Fruit fly (Drosophila melanogaster) whole organism, embryonic: ENCODE measurements around the gene zye.

Experiments used
- Abd-B ChIP-seq: fragments of 200-800 bp; sonication (Bioruptor generic); optimal IDR thresholded peaks from 2 replicates; lab custom pipeline; 2018; ENCODE audit warnings: missing biosample characterization, mild to moderate bottlenecking, missing genetic modification characterization, moderate library complexity
- Atf-2 ChIP-seq: fragments of 200-800 bp; sonication (Bioruptor generic); optimal IDR thresholded peaks from 2 replicates; lab custom pipeline; 2016; ENCODE audit warnings: missing biosample characterization, missing genetic modification characterization
- Atf3 ChIP-seq: fragments of 200-800 bp; sonication (Bioruptor generic); optimal IDR thresholded peaks from 3 replicates; lab custom pipeline; 2016; ENCODE audit warnings: missing biosample characterization, missing genetic modification characterization
- Bgb ChIP-seq: fragments of 200-800 bp; sonication (Bioruptor generic); IDR thresholded peaks from 2 replicates; pipeline ENCODE4 v1.3.6; 2022; ENCODE audit warnings: missing biosample characterization, missing genetic modification characterization; ENCODE audit not compliant: partially characterized antibody
- CG11696 ChIP-seq: fragments of 200-800 bp; sonication (Bioruptor generic); IDR thresholded peaks from 2 replicates; pipeline ENCODE4 v1.3.6; 2022; ENCODE audit warnings: missing biosample characterization, missing genetic modification characterization
- CG17385 ChIP-seq: fragments of 200-800 bp; sonication (Bioruptor generic); optimal IDR thresholded peaks from 3 replicates; lab custom pipeline; 2018; ENCODE audit warnings: missing biosample characterization, mild to moderate bottlenecking, missing genetic modification characterization
- CG18599 ChIP-seq: fragments of 200-800 bp; sonication (Bioruptor generic); optimal IDR thresholded peaks from 3 replicates; lab custom pipeline; 2017; ENCODE audit warnings: missing biosample characterization, missing genetic modification characterization, mild to moderate bottlenecking, moderate library complexity, missing genetic modification reagents
- CG2116 ChIP-seq: fragments of 200-800 bp; sonication (Bioruptor generic); optimal IDR thresholded peaks from 3 replicates; lab custom pipeline; 2018; ENCODE audit warnings: missing biosample characterization, mild to moderate bottlenecking, missing genetic modification characterization
- CG3995 ChIP-seq: fragments of 200-800 bp; sonication (Bioruptor generic); optimal IDR thresholded peaks from 3 replicates; lab custom pipeline; 2016; ENCODE audit warnings: missing biosample characterization, missing genetic modification characterization
- CG7372 ChIP-seq: fragments of 200-800 bp; sonication (Bioruptor generic); IDR thresholded peaks from 2 replicates; pipeline ENCODE4 v1.3.6; 2022; ENCODE audit warnings: missing biosample characterization, missing genetic modification characterization
- CG7839 ChIP-seq: fragments of 200-800 bp; sonication (Bioruptor generic); optimal IDR thresholded peaks from 3 replicates; lab custom pipeline; 2018; ENCODE audit warnings: missing biosample characterization, mild to moderate bottlenecking, missing genetic modification characterization, moderate library complexity
- CG8388 ChIP-seq: fragments of 200-800 bp; sonication (Bioruptor generic); optimal IDR thresholded peaks from 2 replicates; lab custom pipeline; 2019; ENCODE audit warnings: missing biosample characterization, mild to moderate bottlenecking, missing genetic modification characterization, moderate library complexity
- CG9727 ChIP-seq: fragments of 200-800 bp; sonication (Bioruptor generic); optimal IDR thresholded peaks from 3 replicates; lab custom pipeline; 2017; ENCODE audit warnings: missing biosample characterization, mild to moderate bottlenecking, missing genetic modification characterization
- CG9797 ChIP-seq: fragments of 200-800 bp; sonication (Bioruptor generic); optimal IDR thresholded peaks from 3 replicates; lab custom pipeline; 2018; ENCODE audit warnings: missing biosample characterization, mild to moderate bottlenecking, missing genetic modification characterization
- CG9876 ChIP-seq: fragments of 200-800 bp; sonication (Bioruptor generic); optimal IDR thresholded peaks from 2 replicates; lab custom pipeline; 2016; ENCODE audit warnings: missing biosample characterization, missing genetic modification characterization
- Dip2 ChIP-seq: fragments of 200-800 bp; sonication (Bioruptor generic); IDR thresholded peaks from 2 replicates; pipeline ENCODE4 v1.3.6; 2022; ENCODE audit warnings: missing biosample characterization, missing genetic modification characterization
- Dp ChIP-seq: fragments of 200-800 bp; sonication (Bioruptor generic); optimal IDR thresholded peaks from 2 replicates; lab custom pipeline; 2018; ENCODE audit warnings: missing biosample characterization, mild to moderate bottlenecking, missing genetic modification characterization, moderate library complexity
- H15 ChIP-seq: fragments of 200-800 bp; sonication (Bioruptor generic); IDR thresholded peaks from 3 replicates; pipeline ENCODE4 v1.3.6; 2022; ENCODE audit warnings: missing biosample characterization, missing genetic modification characterization
- Lhr ChIP-seq: fragments of 200-800 bp; sonication (Bioruptor generic); optimal IDR thresholded peaks from 3 replicates; lab custom pipeline; 2017; ENCODE audit warnings: mild to moderate bottlenecking, missing biosample characterization, missing genetic modification reagents, missing genetic modification characterization
- MTF-1 ChIP-seq: fragments of 200-800 bp; sonication (Bioruptor generic); optimal IDR thresholded peaks from 2 replicates; lab custom pipeline; 2018; ENCODE audit warnings: missing biosample characterization, mild to moderate bottlenecking, missing genetic modification characterization, borderline replicate concordance
- Oli ChIP-seq: fragments of 200-800 bp; sonication (Bioruptor generic); optimal IDR thresholded peaks from 2 replicates; lab custom pipeline; 2018; ENCODE audit warnings: missing biosample characterization, mild to moderate bottlenecking, missing genetic modification characterization, moderate library complexity
- Scr ChIP-seq: fragments of 200-800 bp; sonication (Bioruptor generic); IDR thresholded peaks from 2 replicates; pipeline ENCODE4 v1.3.6; 2022; ENCODE audit warnings: missing biosample characterization, missing genetic modification characterization; ENCODE audit not compliant: partially characterized antibody
- Spps ChIP-seq: fragments of 200-800 bp; sonication (Bioruptor generic); optimal IDR thresholded peaks from 2 replicates; lab custom pipeline; 2018; ENCODE audit warnings: missing biosample characterization, mild to moderate bottlenecking, missing genetic modification characterization
- Sry-β ChIP-seq: fragments of 200-800 bp; sonication (Bioruptor generic); optimal IDR thresholded peaks from 2 replicates; lab custom pipeline; 2018; ENCODE audit warnings: missing biosample characterization, mild to moderate bottlenecking, missing genetic modification characterization, moderate library complexity
- Sry-δ ChIP-seq: fragments of 200-800 bp; sonication (Bioruptor generic); optimal IDR thresholded peaks from 2 replicates; lab custom pipeline; 2016; ENCODE audit warnings: missing biosample characterization, missing genetic modification characterization
- Trl ChIP-seq, 3 experiments: fragments of >200 bp in 2 of 3; fragments of 200-800 bp in 1 of 3; sonication (Bioruptor generic) in 1 of 3; optimal IDR thresholded peaks; 2 replicates in 1 of 3; 3 replicates in 2 of 3; lab custom pipeline; 2016 to 2017; ENCODE audit warnings: missing biosample characterization in 1 of 3, missing genetic modification characterization in 1 of 3
- ab ChIP-seq: fragments of 200-800 bp; sonication (Bioruptor generic); optimal IDR thresholded peaks from 2 replicates; lab custom pipeline; 2016; ENCODE audit warnings: missing biosample characterization, missing genetic modification characterization
- al ChIP-seq: fragments of 200-800 bp; sonication (Bioruptor generic); IDR thresholded peaks from 2 replicates; pipeline ENCODE4 v1.3.6; 2022; ENCODE audit warnings: missing biosample characterization, missing genetic modification characterization
- aop ChIP-seq: fragments of 200-800 bp; sonication (Bioruptor generic); IDR thresholded peaks from 2 replicates; pipeline ENCODE4 v1.3.6; 2022; ENCODE audit warnings: missing biosample characterization, missing genetic modification characterization
- bcd ChIP-seq: fragments of 200-800 bp; sonication (Bioruptor generic); optimal IDR thresholded peaks from 2 replicates; lab custom pipeline; 2017; ENCODE audit warnings: missing biosample characterization, mild to moderate bottlenecking, missing genetic modification characterization
- btn ChIP-seq: fragments of 200-800 bp; sonication (Bioruptor generic); optimal IDR thresholded peaks from 2 replicates; lab custom pipeline; 2016; ENCODE audit warnings: missing biosample characterization, missing genetic modification characterization
- cg ChIP-seq: fragments of 200-800 bp; sonication (Bioruptor generic); optimal IDR thresholded peaks from 3 replicates; lab custom pipeline; 2019; ENCODE audit warnings: missing biosample characterization, mild to moderate bottlenecking, missing genetic modification characterization, moderate library complexity
- ems ChIP-seq: fragments of 200-800 bp; sonication (Bioruptor generic); optimal IDR thresholded peaks from 3 replicates; lab custom pipeline; 2016; ENCODE audit warnings: missing biosample characterization, missing genetic modification characterization
- fd96Cb ChIP-seq: fragments of 200-800 bp; sonication (Bioruptor generic); optimal IDR thresholded peaks from 2 replicates; lab custom pipeline; 2018; ENCODE audit warnings: missing biosample characterization, mild to moderate bottlenecking, missing genetic modification characterization, moderate library complexity
- kah ChIP-seq: fragments of 200-800 bp; sonication (Bioruptor generic); optimal IDR thresholded peaks from 2 replicates; lab custom pipeline; 2018; ENCODE audit warnings: missing biosample characterization, mild to moderate bottlenecking, missing genetic modification characterization
- klu ChIP-seq: fragments of 200-800 bp; sonication (Bioruptor generic); IDR thresholded peaks from 2 replicates; pipeline ENCODE4 v1.3.6; 2022; ENCODE audit warnings: missing biosample characterization, missing genetic modification characterization
- nau ChIP-seq: fragments of 200-800 bp; sonication (Bioruptor generic); optimal IDR thresholded peaks from 3 replicates; lab custom pipeline; 2017; ENCODE audit warnings: missing biosample characterization, mild to moderate bottlenecking, missing genetic modification characterization, missing genetic modification reagents
- nmo ChIP-seq: fragments of 200-800 bp; sonication (Bioruptor generic); optimal IDR thresholded peaks from 2 replicates; lab custom pipeline; 2018; ENCODE audit warnings: missing biosample characterization, mild to moderate bottlenecking, missing genetic modification characterization, moderate library complexity
- otp ChIP-seq: fragments of 200-800 bp; sonication (Bioruptor generic); IDR thresholded peaks from 3 replicates; pipeline ENCODE4, ENCODE4 v1.3.6; 2022; ENCODE audit warnings: missing biosample characterization, missing genetic modification characterization
- pfk ChIP-seq: fragments of 200-800 bp; sonication (Bioruptor generic); optimal IDR thresholded peaks from 2 replicates; lab custom pipeline; 2018; ENCODE audit warnings: missing biosample characterization, mild to moderate bottlenecking, missing genetic modification characterization, moderate library complexity
- pho ChIP-seq: fragments of 200-800 bp; sonication (Bioruptor generic); optimal IDR thresholded peaks from 2 replicates; lab custom pipeline; 2016; ENCODE audit warnings: missing biosample characterization, missing genetic modification characterization
- sd ChIP-seq: fragments of 200-800 bp; sonication (Bioruptor generic); optimal IDR thresholded peaks from 3 replicates; lab custom pipeline; 2018; ENCODE audit warnings: missing biosample characterization, mild to moderate bottlenecking, missing genetic modification characterization, moderate library complexity
- tgo ChIP-seq: fragments of 200-800 bp; sonication (Bioruptor generic); IDR thresholded peaks from 3 replicates; pipeline ENCODE4 v1.3.6; 2022; ENCODE audit warnings: missing biosample characterization, missing genetic modification characterization
- tin ChIP-seq: fragments of 200-800 bp; sonication (Bioruptor generic); optimal IDR thresholded peaks from 3 replicates; lab custom pipeline; 2016; ENCODE audit warnings: missing biosample characterization, missing genetic modification characterization
- toy ChIP-seq: fragments of 200-800 bp; sonication (Bioruptor generic); IDR thresholded peaks from 2 replicates; pipeline ENCODE4 v1.3.6; 2022; ENCODE audit warnings: missing biosample characterization, missing genetic modification characterization
- wek ChIP-seq: fragments of 200-800 bp; sonication (Bioruptor generic); optimal IDR thresholded peaks from 3 replicates; lab custom pipeline; 2018; ENCODE audit warnings: missing biosample characterization, mild to moderate bottlenecking, missing genetic modification characterization, moderate library complexity
- zen2 ChIP-seq: fragments of 200-800 bp; sonication (Bioruptor generic); IDR thresholded peaks from 3 replicates; pipeline ENCODE4 v1.3.6; 2022; ENCODE audit warnings: missing biosample characterization, missing genetic modification characterization; ENCODE audit not compliant: partially characterized antibody

The zye gene

DNA sequence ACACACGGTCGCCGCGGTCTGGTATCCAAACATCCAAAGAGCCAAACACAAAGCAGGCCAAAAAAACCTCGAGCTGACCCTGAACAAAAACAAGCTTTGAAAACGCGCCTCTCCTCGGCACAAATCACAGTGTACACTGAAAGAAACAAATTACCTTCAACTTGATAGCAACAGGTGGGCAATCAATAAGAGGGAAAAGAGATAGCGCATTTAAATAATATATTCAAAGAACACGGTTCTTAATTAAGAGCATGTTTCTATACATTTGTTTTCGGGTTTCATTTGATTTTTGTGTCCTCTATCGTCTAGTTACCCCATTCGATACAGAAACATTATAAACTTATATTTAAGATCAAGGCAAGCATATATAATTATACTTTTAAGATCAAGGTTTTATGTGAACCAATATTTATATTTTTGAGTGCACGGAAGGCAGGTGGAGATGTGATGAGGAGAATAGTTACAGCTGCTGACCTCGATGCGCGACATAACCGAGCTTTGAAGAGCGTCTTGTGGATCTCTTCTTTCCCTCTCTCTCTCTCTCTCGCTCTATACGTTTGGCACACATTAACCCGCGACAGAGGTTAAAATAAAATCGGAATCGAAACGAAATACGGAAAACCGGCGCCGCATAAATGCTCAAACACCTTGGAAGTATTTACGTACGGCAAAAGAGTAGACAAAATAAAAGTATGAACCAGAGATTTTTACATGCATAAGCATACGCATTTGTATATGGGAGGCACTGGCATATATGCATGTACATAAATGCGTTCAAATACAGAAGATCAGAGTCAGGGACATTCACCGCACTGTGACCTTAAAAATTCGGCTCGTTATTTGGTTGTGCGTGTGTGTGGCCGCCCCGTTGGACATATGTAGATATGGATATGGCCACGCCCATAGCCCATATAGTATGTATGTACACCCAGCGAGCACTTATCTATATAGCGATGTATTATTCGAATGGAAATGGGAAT is 14.9 kb upstream of the zye start (continued):
- TF ChIP-seq CG9797 (peak; percentile 13), H15 (GFP tag; lab: Robert Waterston, UW) (peak; percentile 77), Atf-2 (GFP tag; lab: Kevin White, UChicago) (peak; percentile 63), pho (GFP tag; lab: Kevin White, UChicago) (peak; percentile 80), Sry-β (GFP tag; lab: Kevin White, UChicago) (peak; percentile 33), Scr (no peak), pfk (GFP tag; lab: Kevin White, UChicago) (no peak), nmo (GFP tag; lab: Kevin White, UChicago) (peak; percentile 91), MTF-1 (no peak), CG9727 (GFP tag; lab: Kevin White, UChicago) (peak; percentile 78), CG7839 (tag; lab: Kevin White, UChicago) (peak; percentile 91), bcd (GFP tag; lab: Kevin White, UChicago) (peak; percentile 89), Dp (GFP tag; lab: Kevin White, UChicago) (no peak), CG9876 (GFP tag; lab: Kevin White, UChicago) (peak; percentile 6), CG2116 (GFP tag; lab: Kevin White, UChicago) (peak; percentile 39), CG18599 (peak; percentile 85), CG7372 (peak; percentile 71), Atf3 (GFP tag; lab: Kevin White, UChicago) (peak; percentile 41), btn (GFP tag; lab: Kevin White, UChicago) (peak; percentile 18), toy (GFP tag; lab: Robert Waterston, UW) (no peak), wek (GFP tag; lab: Kevin White, UChicago) (peak; percentile 37), sd (peak; percentile 66), otp (GFP tag; lab: Robert Waterston, UW) (0 out of 3 replicates have a peak, but pooled peaks have one; percentile 27), Spps (peak; percentile 42), CG17385 (GFP tag; lab: Kevin White, UChicago) (peak; percentile 86), Trl (optimal IDR thresholded peaks at IDR 0.05; lab: Kevin White, UChicago) (peak; percentile 51 to 67), Trl (GFP tag; optimal IDR thresholded peaks at IDR 0.05; lab: Kevin White, UChicago) (peak; percentile 65), zen2 (GFP tag; lab: Robert Waterston, UW) (no peak), kah (GFP tag; lab: Kevin White, UChicago) (peak; percentile 93), CG11696 (peak; percentile 66), Lhr (GFP tag; lab: Kevin White, UChicago) (peak; percentile 43), cg (GFP tag; lab: Kevin White, UChicago) (peak; percentile 51), Bgb (GFP tag; lab: Robert Waterston, UW) (no peak; the same call in 1 of the 2 replicates), CG3995 (peak; percentile 22), nau (GFP tag; lab: Kevin White, UChicago) (peak; percentile 81), al (peak; percentile 73), Sry-δ (peak; percentile 26), Dip2 (GFP tag; lab: Robert Waterston, UW) (no peak), tin (GFP tag; lab: Kevin White, UChicago) (peak; percentile 80), klu (peak; percentile 65; the same call in 1 of the 2 replicates), CG8388 (GFP tag; lab: Kevin White, UChicago) (peak; percentile 84), aop (GFP tag; lab: Robert Waterston, UW) (no peak), fd96Cb (peak; percentile 82), Abd-B (GFP tag; lab: Kevin White, UChicago) (peak; percentile 69), tgo (GFP tag; lab: Robert Waterston, UW) (peak; percentile 79), ems (GFP tag; lab: Kevin White, UChicago) (peak; percentile 69), Oli (peak; percentile 92), ab (GFP tag; lab: Kevin White, UChicago) (peak; percentile 62)
